Worm (Caenorhabditis elegans) whole organism, L4/young adult: Measurements from ENCODE around the gene mre-11.
A peak's percentile ranks its signal among the peaks of the same experiment; 100 is the strongest.

Experiments
- W03F9.2 ChIP-seq: fragments of 150-350 bp; optimal IDR thresholded peaks from 2 replicates; lab custom pipeline; 2014; ENCODE audit warnings: missing biosample characterization, missing genetic modification characterization
- dao-5 ChIP-seq: sonication (generic microtip); optimal IDR thresholded peaks from 2 replicates; lab custom pipeline; 2016; ENCODE audit warnings: missing genotype, missing genetic modification characterization, moderate library complexity, missing compliant biosample characterization
- him-1 ChIP-seq: sonication (generic microtip); optimal IDR thresholded peaks from 2 replicates; lab custom pipeline; 2016; ENCODE audit warnings: missing genotype, missing genetic modification reagents, missing genetic modification characterization, missing compliant biosample characterization

mre-11 gene

DNA sequence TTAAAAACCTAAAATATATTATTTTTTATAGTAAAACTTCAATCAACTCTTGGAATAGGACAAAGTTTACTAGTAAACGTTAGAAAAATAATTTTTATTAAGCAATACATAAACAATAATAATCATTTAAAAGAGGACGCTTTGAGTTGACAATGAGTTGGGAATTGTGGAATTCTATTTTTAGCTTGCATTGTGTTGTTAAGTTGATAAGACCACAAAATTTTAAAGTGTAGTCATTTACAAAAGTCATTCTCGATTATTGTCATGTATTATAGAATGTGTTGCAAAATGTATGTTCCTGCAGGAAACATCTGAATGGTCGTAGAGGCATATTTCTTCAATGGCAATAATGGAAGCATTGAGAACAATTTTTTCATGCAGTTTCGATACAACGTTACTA is 25.7 kb downstream of the mre-11 start:
- TF ChIP-seq dao-5 (no peak), him-1 (tag; lab: Kevin White, UChicago) (no peak), W03F9.2 (tag; lab: Kevin White, UChicago) (no peak)

DNA sequence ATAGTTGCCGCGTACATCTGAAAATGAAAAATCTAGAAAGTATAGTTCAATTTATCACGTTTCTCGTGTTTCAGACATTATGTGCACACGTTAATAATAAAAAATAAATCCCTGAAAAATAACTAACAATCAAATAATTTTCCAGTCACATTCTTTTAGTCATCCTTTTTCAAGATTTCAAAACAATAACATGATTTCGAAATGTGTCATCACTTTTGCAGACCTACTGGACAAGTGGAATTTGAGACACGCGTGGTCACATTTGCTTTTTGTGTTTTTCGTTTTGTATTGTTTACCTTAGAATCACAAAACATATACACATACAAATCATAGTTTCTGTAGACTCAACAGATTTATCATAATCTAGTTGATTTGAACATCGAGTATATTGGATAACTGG is 27.3 kb downstream of the mre-11 start:
- TF ChIP-seq dao-5 (no peak), W03F9.2 (tag; lab: Kevin White, UChicago) (no peak)

DNA sequence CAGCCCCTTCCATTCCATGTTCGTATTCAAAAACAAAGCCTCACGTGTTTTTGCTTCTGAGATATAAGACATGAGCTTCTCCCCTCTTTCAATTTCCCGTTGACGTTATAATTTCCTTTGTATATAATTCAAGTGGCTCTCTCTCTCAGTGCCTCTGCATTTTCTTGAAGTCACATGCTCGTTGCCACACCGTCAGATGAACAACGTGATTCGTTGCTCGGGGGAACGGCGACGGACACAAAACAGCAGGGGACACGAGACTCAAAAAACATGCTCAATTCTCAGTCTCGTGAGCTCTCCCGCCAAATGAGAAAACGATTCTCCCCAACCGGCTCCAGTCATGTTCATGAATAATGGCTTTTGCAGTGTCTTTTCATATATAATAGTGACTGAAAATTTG is 28.3 kb downstream of the mre-11 start:
- TF ChIP-seq dao-5, result no peak
- no peak for TF ChIP-seq him-1 (tag; lab: Kevin White, UChicago)
- TF ChIP-seq W03F9.2 (tag; lab: Kevin White, UChicago), result no peak

DNA sequence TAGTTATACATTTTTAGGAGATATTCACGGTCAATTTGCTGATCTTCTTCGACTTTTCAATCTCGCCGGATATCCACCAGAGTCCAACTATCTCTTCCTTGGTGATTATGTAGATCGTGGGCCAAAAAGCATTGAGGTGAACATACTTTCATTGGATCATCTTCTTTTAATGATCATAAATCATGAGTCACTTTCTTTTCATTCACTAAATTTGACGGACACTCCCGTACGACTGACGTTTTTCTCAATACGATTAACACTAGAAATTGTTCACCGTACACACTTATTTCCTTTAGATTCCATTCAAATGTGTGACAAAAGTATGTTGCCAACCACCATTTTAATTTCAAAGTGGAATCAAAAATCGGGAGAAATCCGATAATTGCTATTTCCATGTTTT is 33.8 kb downstream of the mre-11 start:
- no peak for TF ChIP-seq W03F9.2 (tag; lab: Kevin White, UChicago)
- no peak for TF ChIP-seq him-1 (tag; lab: Kevin White, UChicago)
- TF ChIP-seq dao-5, result no peak

DNA sequence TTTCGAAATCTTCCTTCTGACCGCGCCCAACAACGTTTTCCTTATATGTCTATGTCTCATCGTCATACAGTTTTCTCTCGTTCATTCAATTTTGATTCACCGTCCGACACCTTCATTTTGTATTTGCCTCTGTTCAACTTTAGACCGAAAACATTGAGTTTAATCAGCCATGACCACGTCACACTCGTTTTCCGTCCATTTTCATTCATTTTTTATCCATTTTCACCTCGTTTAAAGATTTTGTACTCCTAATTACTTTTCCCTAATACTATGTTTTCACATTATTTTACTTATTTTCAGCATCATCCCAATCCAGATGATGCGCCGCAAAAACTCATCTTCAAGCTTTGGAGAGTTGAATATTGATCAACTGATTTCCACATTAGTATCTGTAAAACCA is 34.4 kb downstream of the mre-11 start, which contains the start of gene pph-1:
TSS of gene pph-1 (plus strand) at position 301 of the 400 bp plus-strand sequence.
- no peak for TF ChIP-seq him-1 (tag; lab: Kevin White, UChicago)
- no peak for TF ChIP-seq W03F9.2 (tag; lab: Kevin White, UChicago)
- TF ChIP-seq dao-5, result no peak

DNA sequence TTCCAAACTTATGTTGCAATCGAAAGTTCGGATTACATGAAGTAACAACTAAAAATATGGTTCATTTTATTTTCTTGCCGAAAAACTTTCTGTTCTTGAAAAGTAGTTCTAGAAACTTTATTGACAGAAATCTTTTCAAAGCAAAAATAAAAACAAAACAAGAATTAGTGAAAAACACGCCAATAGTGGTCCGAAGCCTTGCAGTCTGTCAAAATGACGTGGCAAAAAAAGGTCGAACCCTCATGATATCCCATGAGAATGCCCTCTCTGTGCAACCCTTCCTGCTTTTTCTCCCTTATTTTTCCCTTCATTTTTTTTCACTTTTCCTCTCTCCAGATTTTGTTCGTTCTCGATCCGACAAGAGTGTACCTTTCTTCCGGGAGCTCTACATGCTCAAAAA is 37.5 kb downstream of the mre-11 start:
- TF ChIP-seq dao-5 (no peak), him-1 (tag; lab: Kevin White, UChicago) (no peak), W03F9.2 (tag; lab: Kevin White, UChicago) (no peak)

DNA sequence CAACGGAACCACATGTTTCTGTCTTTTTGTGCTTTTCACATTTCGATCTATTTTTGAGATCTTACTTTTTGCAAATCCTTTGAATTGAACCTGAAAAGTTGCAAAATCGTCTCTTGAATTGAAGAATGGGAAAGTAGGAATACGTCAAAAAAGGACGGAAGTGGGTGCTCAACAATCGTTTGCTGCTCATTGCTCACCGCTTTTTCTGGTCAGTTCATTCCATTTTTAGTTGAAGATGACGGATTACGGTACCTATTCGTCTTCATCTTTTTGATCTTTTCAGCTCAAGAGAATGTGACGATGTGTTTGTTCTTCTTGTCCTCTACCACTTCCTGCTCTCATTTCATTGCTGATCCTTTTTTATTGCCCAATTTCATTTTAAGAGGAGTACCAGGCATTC is 41.5 kb downstream of the mre-11 start, which contains the start of gene C05A2.4:
TSS of gene C05A2.4 (plus strand) at position 301 of the 400 bp plus-strand sequence.
- TF ChIP-seq him-1 (tag; lab: Kevin White, UChicago) (no peak), dao-5 (no peak)

DNA sequence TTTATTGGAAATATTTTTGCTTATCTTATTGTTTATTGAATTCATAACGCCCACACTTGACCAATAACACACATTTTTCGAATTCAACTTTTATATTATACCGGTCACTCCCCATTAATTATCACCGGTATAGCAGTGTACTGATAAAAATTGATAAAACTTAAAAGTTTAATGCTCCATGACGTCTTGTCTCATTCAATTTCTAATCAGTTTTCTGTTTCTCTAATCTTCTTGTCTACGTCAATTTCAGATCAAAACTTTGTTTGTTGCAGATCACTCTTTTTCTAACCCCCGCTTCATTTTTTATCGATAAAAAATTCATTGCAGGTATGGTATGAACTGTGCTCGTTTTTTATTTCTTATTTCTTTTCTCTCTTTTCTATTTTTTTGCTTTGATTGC is 42.9 kb downstream of the mre-11 start:
- TF ChIP-seq W03F9.2 (tag; lab: Kevin White, UChicago) (peak; percentile 18), him-1 (tag; lab: Kevin White, UChicago) (no peak), dao-5 (no peak)

DNA sequence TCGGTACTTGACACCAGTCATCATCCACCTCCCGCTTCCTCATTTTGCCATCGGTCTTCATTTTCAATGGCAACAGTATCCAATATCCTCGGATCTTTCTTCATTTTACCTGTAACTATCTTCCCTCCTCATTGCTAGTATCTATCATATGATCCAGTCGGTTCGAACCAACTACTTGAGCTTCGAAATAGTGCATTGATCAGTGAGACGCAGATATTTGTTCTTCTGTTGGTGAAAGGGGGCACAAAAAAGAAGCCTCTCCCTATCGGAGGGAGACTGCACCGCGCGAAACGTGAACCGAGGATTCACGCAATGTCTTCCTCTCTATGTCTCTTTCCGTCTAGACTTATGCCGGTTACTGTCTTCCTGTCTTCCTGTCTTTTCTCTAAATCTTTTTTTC is 45.4 kb downstream of the mre-11 start:
- no peak for TF ChIP-seq W03F9.2 (tag; lab: Kevin White, UChicago)
- no peak for TF ChIP-seq dao-5
- no peak for TF ChIP-seq him-1 (tag; lab: Kevin White, UChicago)

DNA sequence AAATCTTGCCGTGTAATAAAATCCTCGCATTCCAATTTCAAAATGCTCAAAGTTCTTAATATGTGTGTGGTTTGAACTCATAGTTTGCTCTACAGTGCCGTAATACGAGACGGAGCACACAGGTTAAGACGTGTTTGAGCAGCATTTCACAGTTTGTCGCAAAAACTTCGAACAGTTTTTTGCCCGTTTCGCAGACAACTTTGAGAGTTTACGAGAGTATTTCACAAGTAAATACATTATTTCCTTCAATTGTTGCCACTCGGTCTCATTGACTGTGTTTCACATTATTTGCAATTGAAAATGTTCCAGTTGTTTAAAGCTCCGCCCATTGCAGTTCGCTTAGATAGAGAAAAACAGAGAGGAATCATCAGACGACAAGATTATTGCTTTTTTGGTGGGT is 49.1 kb downstream of the mre-11 start, which contains the start of gene F29F11.20:
TSS of gene F29F11.20 (plus strand) at position 301 of the 400 bp plus-strand sequence.
- TF ChIP-seq W03F9.2 (tag; lab: Kevin White, UChicago) (no peak), dao-5 (no peak), him-1 (tag; lab: Kevin White, UChicago) (no peak)

DNA sequence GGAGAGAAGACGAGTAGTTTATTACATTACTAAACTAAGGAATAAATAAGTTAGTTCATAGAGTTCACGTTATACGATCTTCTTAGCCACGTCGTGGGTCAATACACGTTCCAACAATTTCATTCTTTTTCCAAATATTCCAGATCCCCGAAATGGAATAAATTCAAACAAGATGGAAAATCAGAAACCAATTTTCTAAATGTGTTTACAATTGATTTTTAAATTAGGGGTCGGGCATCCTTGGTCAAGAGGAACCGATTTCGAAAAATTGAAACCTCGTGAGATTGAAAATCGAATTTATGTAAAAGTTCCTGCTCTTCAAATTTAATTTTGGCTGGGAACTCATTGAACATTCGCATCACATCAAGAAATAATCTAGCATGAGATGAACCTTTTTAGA is 51.9 kb downstream of the mre-11 start:
- TF ChIP-seq W03F9.2 (tag; lab: Kevin White, UChicago) (no peak), him-1 (tag; lab: Kevin White, UChicago) (no peak), dao-5 (no peak)
